Fruit fly (Drosophila melanogaster): ENCODE measurements around the gene CG32298.

DNA sequence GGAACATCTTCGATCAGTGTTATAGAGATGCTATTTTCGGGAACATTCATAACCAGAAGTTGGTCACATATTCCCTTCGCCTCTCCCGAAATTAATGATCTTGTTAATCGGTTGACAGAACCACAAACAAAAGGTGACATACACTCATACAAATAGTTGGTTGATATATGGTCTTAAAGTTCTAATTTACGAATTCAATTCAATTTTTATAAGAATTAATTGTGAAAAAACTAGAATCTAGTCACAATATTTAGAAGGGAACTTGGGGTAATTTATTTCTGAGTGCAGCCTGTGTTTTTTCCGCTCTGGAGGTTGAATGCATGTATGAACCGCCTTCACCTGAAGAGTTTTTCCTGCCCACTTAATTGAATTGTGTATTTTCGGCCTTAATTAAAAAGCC, 9.0 kb upstream of the CG32298 start:
- TF ChIP-seq GATAd (GFP tag; optimal IDR thresholded peaks at IDR 0.05) (no peak), psq (GFP tag; optimal IDR thresholded peaks at IDR 0.05) (no peak), lola (GFP tag; optimal IDR thresholded peaks at IDR 0.05) (no peak), N (GFP tag; optimal IDR thresholded peaks at IDR 0.05) (no peak)
